Worm (Caenorhabditis elegans) whole organism, midembryonic: Measurements from ENCODE around the gene klp-3.

Source experiments
- T22C8.4 ChIP-seq: fragments of 200-800 bp; sonication (Bioruptor generic); IDR thresholded peaks from 2 replicates; pipeline ENCODE4 v1.3.6; 2022; ENCODE audit warnings: missing genetic modification characterization, missing compliant biosample characterization
- ref-1 ChIP-seq: fragments of 200-800 bp; sonication (Bioruptor generic); conservative IDR thresholded peaks from 2 replicates; pipeline ENCODE4 v1.3.6; 2022; ENCODE audit warnings: missing genetic modification reagents, missing genetic modification characterization, missing compliant biosample characterization

DNA sequence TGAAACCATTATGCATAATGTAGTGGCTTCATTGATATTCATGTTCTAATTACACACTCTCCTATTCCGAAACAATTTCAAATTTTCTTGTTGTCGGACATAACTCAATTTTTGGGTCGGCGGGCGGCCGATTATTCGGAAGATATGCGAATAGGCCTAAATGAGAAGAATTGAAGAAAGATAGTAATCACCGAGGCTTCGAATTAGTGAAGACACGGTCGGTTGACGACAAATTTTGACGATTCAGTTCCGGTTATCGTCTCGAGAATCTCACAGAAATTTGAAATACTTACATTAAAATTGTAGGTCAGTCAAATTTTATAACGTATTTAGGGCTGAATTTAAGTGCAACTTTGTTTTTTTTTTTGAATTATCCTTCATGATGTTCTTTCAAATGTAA is 39.0 kb upstream of the klp-3 start:
- no peak for TF ChIP-seq ref-1 (GFP tag; lab: Robert Waterston, UW)
- TF ChIP-seq T22C8.4 (GFP tag; lab: Robert Waterston, UW): no peak
